Fruit fly (Drosophila melanogaster): ENCODE results near the gene mei-218.

DNA sequence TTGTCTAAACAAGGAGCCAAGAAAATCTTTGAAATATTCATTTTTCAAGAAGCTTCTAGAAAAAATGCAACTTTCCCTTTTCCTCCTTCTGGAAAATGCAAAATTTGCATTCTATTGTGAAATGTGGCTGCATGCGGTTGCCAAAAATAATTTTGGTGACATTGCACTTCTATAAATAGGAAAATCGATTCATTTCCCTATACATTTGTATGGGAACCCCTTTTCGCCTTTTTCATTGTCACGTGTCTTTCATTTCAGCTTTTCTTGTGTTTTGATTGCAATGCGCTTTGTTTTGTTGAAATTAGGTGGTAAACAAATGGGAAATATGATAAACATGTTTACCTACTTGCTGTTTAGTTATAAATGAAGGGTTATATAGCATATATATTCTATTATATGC, 7.9 kb upstream of the mei-218 start:
- TF ChIP-seq OdsH (GFP tag; optimal IDR thresholded peaks at IDR 0.05) (no peak), Mio (GFP tag; optimal IDR thresholded peaks at IDR 0.05) (no peak)
